Worm (Caenorhabditis elegans): ENCODE measurements around the gene nhr-143.
A peak's percentile ranks its signal among the peaks of the same experiment; 100 is the strongest.

nhr-143 gene

DNA sequence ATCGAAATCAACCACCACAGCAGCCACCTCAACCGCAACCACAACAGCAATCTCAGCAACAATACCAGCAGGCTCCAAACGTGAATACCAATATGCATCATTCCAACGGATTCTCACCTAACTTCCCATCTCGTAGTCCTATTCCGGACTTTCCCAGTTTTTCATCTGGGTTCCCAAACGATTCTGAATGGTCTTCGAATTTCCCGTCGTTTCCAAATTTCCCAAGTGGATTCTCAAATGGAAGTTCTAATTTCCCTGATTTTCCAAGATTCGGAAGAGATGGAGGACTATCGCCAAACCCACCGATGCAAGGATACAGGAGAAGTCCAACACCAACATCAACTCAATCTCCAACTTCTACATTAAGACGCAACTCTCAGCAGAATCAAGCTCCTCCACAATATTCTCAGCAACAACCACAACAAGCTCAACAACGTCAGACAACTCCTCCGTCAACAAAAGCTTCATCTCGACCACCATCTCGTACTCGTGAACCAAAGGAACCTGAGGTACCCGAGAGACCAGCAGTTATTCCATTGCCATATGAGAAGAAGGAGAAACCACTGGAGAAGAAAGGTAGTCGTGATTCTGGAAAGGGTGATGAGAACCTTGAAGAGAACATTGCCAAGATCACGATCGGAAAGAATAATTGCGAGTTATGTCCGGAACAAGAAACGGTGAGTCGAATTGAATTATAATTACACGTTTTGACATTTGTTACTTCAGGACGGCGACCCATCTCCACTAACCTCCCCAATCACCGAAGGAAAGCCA is 37.1 kb downstream of the nhr-143 start:
- TF ChIP-seq nhr-237 (tag; optimal IDR thresholded peaks at IDR 0.05), result no peak
- no peak for TF ChIP-seq unc-39 (tag; optimal IDR thresholded peaks at IDR 0.05)
- TF ChIP-seq nhr-12 (tag; optimal IDR thresholded peaks at IDR 0.05), result no peak
- TF ChIP-seq bed-3 (GFP tag; optimal IDR thresholded peaks at IDR 0.05), result no peak
- no peak for TF ChIP-seq ceh-83 (GFP tag; optimal IDR thresholded peaks at IDR 0.05)
- no peak for TF ChIP-seq ham-2 (GFP tag; optimal IDR thresholded peaks at IDR 0.05)
- no peak for TF ChIP-seq mab-5 (tag; optimal IDR thresholded peaks at IDR 0.05)

DNA sequence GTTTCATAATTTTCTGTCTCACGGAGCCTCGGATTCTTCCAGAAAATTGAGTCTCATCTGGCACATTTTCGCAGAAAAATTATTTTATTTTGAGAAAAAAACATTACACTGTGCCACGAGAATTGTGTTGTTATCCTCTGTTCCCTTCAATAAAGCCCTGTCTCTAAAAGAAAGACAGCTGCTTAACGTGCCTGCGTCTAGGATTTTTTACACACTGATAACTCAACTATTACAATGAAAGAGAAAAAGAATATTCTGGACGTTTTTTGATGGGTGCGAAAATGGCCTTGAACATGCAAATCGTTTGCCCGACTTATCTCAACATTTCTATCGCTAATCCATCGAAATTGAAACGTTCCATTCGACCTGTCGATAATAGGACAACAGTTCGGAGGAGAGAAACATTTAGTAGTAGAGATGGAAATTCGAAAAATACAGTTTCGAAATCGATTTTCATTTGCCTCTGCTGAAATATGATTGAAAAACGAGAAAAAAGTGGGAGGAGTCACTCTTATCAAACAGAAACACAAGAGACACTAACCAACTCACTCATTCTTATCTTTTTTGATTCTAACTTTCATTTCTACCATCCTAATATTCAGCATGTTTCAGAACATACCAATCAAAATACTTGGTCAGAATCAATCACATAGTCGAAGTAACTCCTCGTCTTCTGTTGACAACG is 37.8 kb downstream of the nhr-143 start:
- TF ChIP-seq unc-62 (GFP tag; optimal IDR thresholded peaks at IDR 0.05) (peak; percentile 77), hlh-1 (tag; optimal IDR thresholded peaks at IDR 0.05) (peak; percentile 92), M03D4.4 (tag; optimal IDR thresholded peaks at IDR 0.05) (no peak), unc-120 (tag; optimal IDR thresholded peaks at IDR 0.05; ENCODE audit: poor library complexity, severe bottlenecking) (peak; percentile 4)

DNA sequence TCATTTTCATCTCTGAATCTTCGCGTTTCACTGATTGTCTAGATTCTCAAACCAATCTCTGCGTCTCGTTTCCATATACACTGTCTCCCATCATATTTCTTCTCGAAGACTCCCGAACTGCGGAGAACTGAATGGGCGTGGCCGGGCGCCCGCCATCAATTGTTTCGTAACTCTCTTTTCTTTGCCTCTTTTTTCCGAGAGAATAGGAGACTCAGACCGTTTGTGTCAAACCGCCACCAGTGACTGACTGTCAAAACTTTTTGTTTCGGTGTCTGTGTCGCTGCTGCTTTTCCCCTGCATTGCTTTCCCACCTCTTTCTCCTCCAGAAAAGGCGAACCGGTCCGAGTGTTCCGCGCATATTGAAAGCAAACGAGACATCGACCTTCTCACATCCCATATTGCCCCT is 38.6 kb downstream of the nhr-143 start, which contains the start of gene unc-23:
Gene unc-23 (plus strand): TSS at position 176 of the 406 bp plus-strand sequence.
- TF ChIP-seq M03D4.4 (tag; optimal IDR thresholded peaks at IDR 0.05) (no peak), sptf-1 (tag; optimal IDR thresholded peaks at IDR 0.05) (peak; percentile 35), bed-3 (GFP tag; optimal IDR thresholded peaks at IDR 0.05) (no peak), blmp-1 (tag; optimal IDR thresholded peaks at IDR 0.05) (peak; percentile 14), unc-120 (tag; optimal IDR thresholded peaks at IDR 0.05; ENCODE audit: poor library complexity, severe bottlenecking) (peak; percentile 64), ham-2 (GFP tag; optimal IDR thresholded peaks at IDR 0.05) (peak; percentile 77), unc-39 (tag; optimal IDR thresholded peaks at IDR 0.05) (no peak), unc-62 (GFP tag; optimal IDR thresholded peaks at IDR 0.05) (peak; percentile 59), ceh-43 (GFP tag; optimal IDR thresholded peaks at IDR 0.05) (no peak), sem-2 (GFP tag; optimal IDR thresholded peaks at IDR 0.05) (no peak), nhr-28 (tag; optimal IDR thresholded peaks at IDR 0.05) (no peak), nhr-2 (tag; optimal IDR thresholded peaks at IDR 0.05) (no peak), nhr-237 (tag; optimal IDR thresholded peaks at IDR 0.05) (peak; percentile 17), ztf-11 (tag; optimal IDR thresholded peaks at IDR 0.05) (no peak), lin-13 (tag; optimal IDR thresholded peaks at IDR 0.05) (no peak), snpc-4 (tag; optimal IDR thresholded peaks at IDR 0.05) (no peak), drap-1 (GFP tag; optimal IDR thresholded peaks at IDR 0.05) (no peak), mep-1 (tag; optimal IDR thresholded peaks at IDR 0.05) (no peak), ceh-39 (tag; optimal IDR thresholded peaks at IDR 0.05) (no peak), elt-1 (tag; optimal IDR thresholded peaks at IDR 0.05; ENCODE audit: borderline replicate concordance, insufficient read depth) (peak; percentile 49), cnd-1 (tag; optimal IDR thresholded peaks at IDR 0.05) (no peak), mab-5 (tag; optimal IDR thresholded peaks at IDR 0.05) (no peak), lin-32 (GFP tag; optimal IDR thresholded peaks at IDR 0.05) (no peak), nhr-76 (tag; optimal IDR thresholded peaks at IDR 0.05) (no peak), ces-1 (GFP tag; optimal IDR thresholded peaks at IDR 0.05) (no peak), lsy-2 (tag; optimal IDR thresholded peaks at IDR 0.05) (no peak), mls-2 (tag; optimal IDR thresholded peaks at IDR 0.05) (no peak), nhr-12 (tag; optimal IDR thresholded peaks at IDR 0.05) (no peak), flh-1 (GFP tag; optimal IDR thresholded peaks at IDR 0.05) (no peak), elt-3 (tag; optimal IDR thresholded peaks at IDR 0.05) (no peak), ceh-83 (GFP tag; optimal IDR thresholded peaks at IDR 0.05) (no peak), tbx-8 (GFP tag; optimal IDR thresholded peaks at IDR 0.05) (no peak), hlh-1 (tag; optimal IDR thresholded peaks at IDR 0.05) (no peak), pha-4 (tag; optimal IDR thresholded peaks at IDR 0.05) (peak; percentile 21), zip-8 (tag; optimal IDR thresholded peaks at IDR 0.05) (no peak)
